Worm (Caenorhabditis elegans): Measurements from ENCODE around the gene srj-37.

srj-37 gene

DNA sequence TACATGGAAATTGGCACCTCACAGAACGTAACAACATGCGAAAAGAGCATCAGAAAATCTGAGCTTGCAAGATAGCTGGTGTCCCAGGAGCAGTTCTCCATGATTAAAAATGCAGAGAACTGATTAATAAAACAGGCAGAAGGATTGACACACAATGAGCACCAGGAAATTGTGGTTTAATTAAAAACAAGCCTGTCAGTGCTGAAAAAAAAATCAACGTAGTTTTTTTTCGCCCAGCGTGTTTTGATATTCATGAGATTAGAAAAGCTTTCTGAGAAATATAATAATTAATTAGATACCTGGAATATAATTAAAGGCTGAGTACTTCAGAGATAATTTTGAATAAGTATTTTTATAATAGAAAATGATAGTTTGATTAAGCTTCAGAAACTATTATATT, 19.2 kb downstream of the srj-37 start, which contains the start of gene srh-246:
srh-246 (minus strand) TSS at position 101 of the 400 bp plus-strand sequence.
- TF ChIP-seq tab-1 (GFP tag; IDR thresholded peaks at IDR 0.05) (no peak), flt-1 (GFP tag; IDR thresholded peaks at IDR 0.05) (no peak), ztf-23 (GFP tag; IDR thresholded peaks at IDR 0.05) (no peak), med-1 (GFP tag; optimal IDR thresholded peaks at IDR 0.05; ENCODE audit: insufficient read depth) (no peak), T22C8.4 (GFP tag; IDR thresholded peaks at IDR 0.05) (no peak), cog-1 (tag; optimal IDR thresholded peaks at IDR 0.05) (no peak), ref-1 (GFP tag; conservative IDR thresholded peaks at IDR 0.05) (no peak), ztf-29 (GFP tag; IDR thresholded peaks at IDR 0.05) (no peak), klf-2 (GFP tag; conservative IDR thresholded peaks at IDR 0.05) (no peak)

DNA sequence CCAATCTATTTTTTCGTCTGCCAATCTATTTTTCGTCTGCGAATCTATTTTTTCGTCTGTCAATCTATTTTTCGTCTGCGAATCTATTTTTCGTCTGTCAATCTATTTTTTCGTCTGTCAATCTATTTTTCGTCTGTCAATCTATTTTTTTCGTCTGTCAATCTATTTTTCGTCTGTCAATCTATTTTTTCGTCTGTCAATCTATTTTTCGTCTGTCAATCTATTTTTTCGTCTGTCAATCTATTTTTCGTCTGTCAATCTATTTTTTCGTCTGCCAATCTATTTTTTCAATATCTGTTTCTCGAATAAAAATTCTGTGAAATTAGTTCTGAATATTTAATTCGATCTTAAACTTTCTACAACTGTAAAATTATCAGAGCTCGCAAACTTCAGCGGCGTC, 19.7 kb downstream of the srj-37 start:
- TF ChIP-seq klf-2 (GFP tag; conservative IDR thresholded peaks at IDR 0.05) (peak; percentile 59; the same call in 1 of the 2 replicates), flt-1 (GFP tag; IDR thresholded peaks at IDR 0.05) (peak; percentile 68; the same call in 1 of the 2 replicates)

DNA sequence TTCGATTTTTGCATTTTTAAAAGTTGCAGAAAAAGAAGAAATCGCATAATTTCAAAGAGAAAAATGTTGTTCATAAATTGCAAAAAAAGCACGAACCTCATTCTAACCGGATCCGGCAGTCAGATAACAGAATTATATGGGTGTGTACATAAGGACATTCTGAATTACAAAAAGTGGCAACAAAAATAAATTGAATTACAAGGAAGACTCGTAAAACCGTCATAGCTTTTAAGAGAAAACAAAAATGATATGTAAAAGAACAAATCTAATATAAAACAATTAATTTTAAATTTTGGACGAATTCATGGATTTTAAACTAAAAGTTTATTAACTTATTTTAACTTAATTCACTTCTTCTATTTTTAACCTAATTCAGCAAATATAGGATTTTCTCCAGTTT, 21.8 kb downstream of the srj-37 start, which contains the start of gene F31F4.17:
F31F4.17 (minus strand) TSS at position 101 of the 400 bp plus-strand sequence.
- TF ChIP-seq cog-1 (tag; optimal IDR thresholded peaks at IDR 0.05) (no peak), klf-2 (GFP tag; conservative IDR thresholded peaks at IDR 0.05) (no peak), tab-1 (GFP tag; IDR thresholded peaks at IDR 0.05) (no peak), ref-1 (GFP tag; conservative IDR thresholded peaks at IDR 0.05) (no peak), med-1 (GFP tag; optimal IDR thresholded peaks at IDR 0.05; ENCODE audit: insufficient read depth) (no peak), T22C8.4 (GFP tag; IDR thresholded peaks at IDR 0.05) (no peak), ztf-23 (GFP tag; IDR thresholded peaks at IDR 0.05) (no peak), flt-1 (GFP tag; IDR thresholded peaks at IDR 0.05) (no peak), ztf-29 (GFP tag; IDR thresholded peaks at IDR 0.05) (no peak)

DNA sequence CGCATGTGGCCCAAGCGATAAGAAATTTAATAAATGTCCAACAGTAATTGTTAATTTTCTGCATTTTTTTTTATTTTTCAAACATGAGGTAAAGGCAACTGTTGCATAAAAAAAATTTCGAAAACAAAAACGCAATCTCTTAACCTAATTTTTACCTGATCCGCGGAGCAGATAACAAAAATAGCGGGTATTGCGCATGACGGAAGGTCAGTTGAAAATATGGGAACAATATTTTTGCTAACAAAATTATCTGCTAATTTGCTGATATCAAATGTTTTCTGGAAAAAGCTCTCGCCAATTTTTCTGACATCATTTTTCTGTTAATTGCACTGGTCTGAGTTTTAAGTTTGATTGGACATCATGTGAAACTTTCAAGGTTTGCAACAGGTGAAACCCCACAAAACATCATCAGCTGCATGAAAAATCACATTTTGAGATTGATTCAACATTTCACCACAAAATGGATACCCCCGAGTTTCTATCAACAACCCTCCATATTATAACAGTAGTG, 26.0 kb downstream of the srj-37 start, which contains the start of the genes F31F4.11 and srh-266:
F31F4.11 (minus strand) TSS at position 101 of the 511 bp plus-strand sequence.
srh-266 (plus strand) TSS at position 461 of the 511 bp plus-strand sequence.
- no peak for TF ChIP-seq T22C8.4 (GFP tag; IDR thresholded peaks at IDR 0.05)
- no peak for TF ChIP-seq cog-1 (tag; optimal IDR thresholded peaks at IDR 0.05)
- TF ChIP-seq klf-2 (GFP tag; conservative IDR thresholded peaks at IDR 0.05), result no peak
- no peak for TF ChIP-seq ref-1 (GFP tag; conservative IDR thresholded peaks at IDR 0.05)
- no peak for TF ChIP-seq flt-1 (GFP tag; IDR thresholded peaks at IDR 0.05)
- no peak for TF ChIP-seq med-1 (GFP tag; optimal IDR thresholded peaks at IDR 0.05; ENCODE audit: insufficient read depth)
- TF ChIP-seq tab-1 (GFP tag; IDR thresholded peaks at IDR 0.05), result no peak
- no peak for TF ChIP-seq ztf-29 (GFP tag; IDR thresholded peaks at IDR 0.05)
- no peak for TF ChIP-seq ztf-23 (GFP tag; IDR thresholded peaks at IDR 0.05)

DNA sequence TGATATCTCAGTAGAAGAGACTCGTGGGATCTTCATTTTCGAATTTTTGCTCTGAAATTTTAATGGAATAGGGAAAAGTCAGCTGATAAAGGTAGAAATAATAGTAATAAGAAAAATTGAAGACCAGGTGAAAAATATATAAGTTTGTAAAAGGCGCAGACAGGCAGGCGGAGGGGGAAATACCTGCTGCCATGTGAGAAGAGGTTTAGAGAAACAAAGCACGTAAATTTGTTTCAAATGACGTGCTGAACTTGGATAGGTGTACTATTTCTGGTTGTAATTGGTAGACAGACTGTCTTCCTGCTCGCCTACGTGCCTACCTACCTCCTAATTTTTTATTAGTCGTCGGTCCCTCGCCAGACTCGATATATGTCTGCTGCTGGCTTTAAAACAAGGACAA, 29.0 kb downstream of the srj-37 start, which contains the start of gene nhr-180:
nhr-180 (minus strand) TSS at position 52 of the 400 bp plus-strand sequence.
- TF ChIP-seq tab-1 (GFP tag; IDR thresholded peaks at IDR 0.05) (no peak), med-1 (GFP tag; optimal IDR thresholded peaks at IDR 0.05; ENCODE audit: insufficient read depth) (no peak)

DNA sequence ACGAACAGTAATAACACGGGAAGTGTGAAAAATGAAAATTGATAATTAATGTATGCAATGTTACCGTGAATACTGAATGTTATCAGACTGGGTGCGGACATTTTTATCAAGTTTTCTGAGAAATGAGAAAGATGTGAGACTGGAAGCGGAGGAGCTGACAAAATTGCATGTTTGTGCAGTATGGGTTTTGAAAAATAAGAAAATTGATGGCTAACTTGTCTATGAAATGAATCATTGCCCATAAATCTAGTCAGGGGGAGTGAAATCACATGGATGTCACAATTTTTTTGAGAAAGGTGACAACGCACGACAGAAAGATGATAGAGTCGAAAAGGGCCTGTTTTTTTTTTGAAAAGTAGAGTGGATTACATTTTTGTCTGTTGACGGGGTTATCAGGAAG, 32.9 kb downstream of the srj-37 start, which contains the start of gene sru-24:
sru-24 (minus strand) TSS at position 101 of the 400 bp plus-strand sequence.
- no peak for TF ChIP-seq ztf-29 (GFP tag; IDR thresholded peaks at IDR 0.05)
- TF ChIP-seq T22C8.4 (GFP tag; IDR thresholded peaks at IDR 0.05), result no peak
- TF ChIP-seq med-1 (GFP tag; optimal IDR thresholded peaks at IDR 0.05; ENCODE audit: insufficient read depth), result no peak
- TF ChIP-seq ref-1 (GFP tag; conservative IDR thresholded peaks at IDR 0.05), result no peak
- TF ChIP-seq cog-1 (tag; optimal IDR thresholded peaks at IDR 0.05), result no peak
- TF ChIP-seq flt-1 (GFP tag; IDR thresholded peaks at IDR 0.05), result no peak
- TF ChIP-seq ztf-23 (GFP tag; IDR thresholded peaks at IDR 0.05), result no peak
- no peak for TF ChIP-seq klf-2 (GFP tag; conservative IDR thresholded peaks at IDR 0.05)
- TF ChIP-seq tab-1 (GFP tag; IDR thresholded peaks at IDR 0.05), result no peak

DNA sequence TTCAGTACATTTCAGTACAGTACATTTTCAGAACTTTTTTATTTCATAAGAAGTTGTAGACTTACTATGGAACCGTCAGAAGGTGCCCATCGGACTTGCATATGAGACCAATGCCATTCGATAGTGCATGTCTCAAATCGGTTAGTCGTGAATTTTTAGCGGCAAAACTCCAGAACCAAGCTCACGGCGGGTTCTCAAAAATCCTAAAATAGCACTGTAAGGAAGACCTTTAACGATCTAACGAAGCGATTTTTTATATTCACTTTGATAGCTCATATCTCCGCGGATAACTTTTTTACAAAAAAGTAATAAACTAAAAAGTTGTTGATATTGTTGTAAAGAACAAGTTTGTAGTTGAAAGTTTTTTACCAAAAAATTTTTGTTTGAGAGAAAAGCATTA, 35.8 kb downstream of the srj-37 start, which contains the start of gene sru-25:
sru-25 (minus strand) TSS at position 101 of the 400 bp plus-strand sequence.
- no peak for TF ChIP-seq ref-1 (GFP tag; conservative IDR thresholded peaks at IDR 0.05)
- TF ChIP-seq tab-1 (GFP tag; IDR thresholded peaks at IDR 0.05), result no peak
- TF ChIP-seq flt-1 (GFP tag; IDR thresholded peaks at IDR 0.05), result no peak
- no peak for TF ChIP-seq T22C8.4 (GFP tag; IDR thresholded peaks at IDR 0.05)
- no peak for TF ChIP-seq cog-1 (tag; optimal IDR thresholded peaks at IDR 0.05)
- no peak for TF ChIP-seq klf-2 (GFP tag; conservative IDR thresholded peaks at IDR 0.05)
- TF ChIP-seq ztf-29 (GFP tag; IDR thresholded peaks at IDR 0.05), result no peak
- TF ChIP-seq ztf-23 (GFP tag; IDR thresholded peaks at IDR 0.05), result no peak
- TF ChIP-seq med-1 (GFP tag; optimal IDR thresholded peaks at IDR 0.05; ENCODE audit: insufficient read depth), result no peak

DNA sequence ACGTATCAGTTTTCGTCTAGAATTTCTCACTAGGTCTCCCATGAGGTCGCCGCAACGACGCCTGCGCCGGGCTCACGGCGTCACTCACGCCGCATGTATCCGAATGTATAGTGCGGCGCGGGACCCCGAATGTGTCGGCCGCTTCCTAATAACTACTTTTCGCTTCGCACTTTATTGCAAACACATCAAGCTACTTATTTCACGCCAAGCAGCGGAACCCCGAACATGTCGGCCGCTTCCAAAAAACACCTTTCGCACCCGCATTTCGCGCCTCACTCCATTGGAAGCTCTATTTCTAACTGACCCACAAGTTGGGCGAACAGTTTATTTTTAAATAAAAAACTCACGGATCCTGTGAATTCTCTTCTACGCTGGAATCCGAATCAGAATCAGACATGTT, 37.7 kb downstream of the srj-37 start:
- TF ChIP-seq T22C8.4 (GFP tag; IDR thresholded peaks at IDR 0.05) (no peak), med-1 (GFP tag; optimal IDR thresholded peaks at IDR 0.05; ENCODE audit: insufficient read depth) (no peak), cog-1 (tag; optimal IDR thresholded peaks at IDR 0.05) (no peak), tab-1 (GFP tag; IDR thresholded peaks at IDR 0.05) (no peak), klf-2 (GFP tag; conservative IDR thresholded peaks at IDR 0.05) (no peak), ref-1 (GFP tag; conservative IDR thresholded peaks at IDR 0.05) (no peak)

DNA sequence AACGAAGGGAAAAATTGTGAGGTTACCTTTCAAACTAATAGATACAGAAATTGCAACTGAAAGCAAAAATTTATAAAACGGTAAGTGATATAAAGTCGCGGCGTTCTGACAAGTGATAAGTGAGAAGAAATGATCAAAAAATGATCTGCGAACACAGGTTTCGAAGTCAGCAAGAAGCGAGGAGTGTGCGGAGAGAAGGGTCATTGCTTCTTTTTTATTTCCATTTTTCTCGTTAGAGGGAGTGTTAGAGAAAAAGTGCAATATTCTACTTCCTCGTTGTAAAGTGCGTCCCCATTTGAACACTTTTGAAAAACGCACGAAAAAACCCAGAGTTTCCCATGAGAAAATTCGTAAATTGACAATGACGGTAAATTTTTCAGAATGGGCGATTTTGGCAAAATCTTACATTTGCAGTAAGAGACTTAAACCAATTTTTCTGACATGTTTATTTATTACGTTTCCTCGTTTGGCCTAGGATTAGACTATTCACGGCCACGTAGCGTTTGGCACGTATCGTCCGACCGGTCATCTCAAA, 38.2 kb downstream of the srj-37 start, which contains the start of the genes fbxa-72 and srx-21:
fbxa-72 (minus strand) TSS at position 204 of the 535 bp plus-strand sequence.
srx-21 (plus strand) TSS at position 485 of the 535 bp plus-strand sequence.
- TF ChIP-seq ref-1 (GFP tag; conservative IDR thresholded peaks at IDR 0.05) (no peak), ztf-29 (GFP tag; IDR thresholded peaks at IDR 0.05) (no peak), klf-2 (GFP tag; conservative IDR thresholded peaks at IDR 0.05) (no peak), tab-1 (GFP tag; IDR thresholded peaks at IDR 0.05) (no peak), cog-1 (tag; optimal IDR thresholded peaks at IDR 0.05) (no peak), flt-1 (GFP tag; IDR thresholded peaks at IDR 0.05) (no peak), ztf-23 (GFP tag; IDR thresholded peaks at IDR 0.05) (no peak), med-1 (GFP tag; optimal IDR thresholded peaks at IDR 0.05; ENCODE audit: insufficient read depth) (no peak), T22C8.4 (GFP tag; IDR thresholded peaks at IDR 0.05) (no peak)

All from whole organism, midembryonic.